Worm (Caenorhabditis elegans): ENCODE measurements around the gene snf-10.

ce11 chrV:10418961-10419360, 21.7 kb downstream of the snf-10 start, which contains the start of gene F15H10.5:
- TF ChIP-seq fkh-8 (tag; optimal IDR thresholded peaks at IDR 0.05) (no peak), fos-1 (tag; optimal IDR thresholded peaks at IDR 0.05) (no peak), unc-130 (tag; optimal IDR thresholded peaks at IDR 0.05) (no peak), lsy-2 (tag; optimal IDR thresholded peaks at IDR 0.05) (no peak), Y116A8C.19 (tag; optimal IDR thresholded peaks at IDR 0.05; ENCODE audit: borderline replicate concordance) (no peak), dpl-1 (GFP tag; optimal IDR thresholded peaks at IDR 0.05) (no peak), ceh-63 (GFP tag; optimal IDR thresholded peaks at IDR 0.05) (no peak), mep-1 (tag; optimal IDR thresholded peaks at IDR 0.05) (no peak), grh-1 (GFP tag; IDR thresholded peaks at IDR 0.05) (no peak), nhr-47 (tag; optimal IDR thresholded peaks at IDR 0.05) (no peak)

All from whole organism, L1 larva.